Worm (Caenorhabditis elegans): Measurements from ENCODE around the gene ZK1320.13.

DNA sequence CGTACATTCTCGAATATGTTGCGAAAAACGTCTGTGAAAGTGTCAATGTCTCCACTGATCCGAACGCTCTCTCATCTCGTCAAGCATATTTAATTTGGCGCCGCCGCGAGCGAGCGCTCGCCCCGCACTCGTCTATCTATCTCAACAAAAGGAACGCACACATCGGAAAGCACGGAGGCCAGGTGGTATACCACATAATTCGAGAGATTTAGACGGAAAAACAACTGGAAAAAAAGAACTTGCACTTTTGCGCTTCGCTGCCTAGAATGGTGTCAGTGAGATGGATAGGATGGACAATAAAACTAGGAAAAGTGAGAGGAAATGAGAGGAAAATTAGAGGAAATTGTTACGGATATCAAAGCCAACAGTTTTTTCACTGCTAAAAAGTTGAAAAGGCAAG is 48.6 kb downstream of the ZK1320.13 start:
- TF ChIP-seq mep-1 (tag; optimal IDR thresholded peaks at IDR 0.05): no peak
- TF ChIP-seq lsy-2 (tag; optimal IDR thresholded peaks at IDR 0.05): no peak
- TF ChIP-seq ces-1 (GFP tag; optimal IDR thresholded peaks at IDR 0.05): no peak

Measured in whole organism, mixed stage, embryonic.